Worm (Caenorhabditis elegans) whole organism, early embryonic: ENCODE results near the gene ptr-8.

Source experiments
- F13C5.2 ChIP-seq: sonication (generic microtip); optimal IDR thresholded peaks from 2 replicates; lab custom pipeline; 2017; ENCODE audit warnings: mild to moderate bottlenecking, missing genetic modification characterization, inconsistent platforms, missing compliant biosample characterization
- ama-1 ChIP-seq: fragments of 150-350 bp; optimal IDR thresholded peaks from 2 replicates; lab custom pipeline; 2014
- flt-1 ChIP-seq: fragments of 200-800 bp; sonication (Bioruptor generic); IDR thresholded peaks from 2 replicates; pipeline ENCODE4 v1.3.6; 2022; ENCODE audit warnings: missing genetic modification characterization, missing compliant biosample characterization
- hmbx-1 ChIP-seq: sonication (generic microtip); optimal IDR thresholded peaks from 2 replicates; lab custom pipeline; 2016; ENCODE audit warnings: mild to moderate bottlenecking, missing genetic modification characterization, missing compliant biosample characterization
- hmg-4 ChIP-seq: fragments of 200-800 bp; sonication (Bioruptor generic); optimal IDR thresholded peaks from 2 replicates; lab custom pipeline; 2018; ENCODE audit warnings: mild to moderate bottlenecking, missing genetic modification characterization, missing compliant biosample characterization
- pes-1 ChIP-seq: fragments of 200-800 bp; sonication (Bioruptor generic); IDR thresholded peaks from 2 replicates; pipeline ENCODE4 v1.3.6; 2022; ENCODE audit warnings: missing genetic modification reagents, missing genetic modification characterization, missing compliant biosample characterization
- sea-1 ChIP-seq: fragments of 200-800 bp; sonication (Bioruptor generic); conservative IDR thresholded peaks from 2 replicates; pipeline ENCODE4 v1.3.6; 2022; ENCODE audit warnings: missing genetic modification characterization, missing compliant biosample characterization
- tbx-37 ChIP-seq: fragments of 200-800 bp; sonication (Bioruptor generic); conservative IDR thresholded peaks from 2 replicates; pipeline ENCODE4 v1.3.6; 2022; ENCODE audit warnings: missing genetic modification reagents, missing genetic modification characterization, missing compliant biosample characterization

ce11 chrII:10884396-10884795 is 4.7 kb upstream of the ptr-8 start, which contains the start of gene egg-3:
- no peak for TF ChIP-seq ama-1 (lab: Kevin White, UChicago)
- no peak for TF ChIP-seq hmbx-1
- no peak for TF ChIP-seq flt-1 (GFP tag; lab: Robert Waterston, UW)
- TF ChIP-seq hmg-4 (GFP tag; lab: Kevin White, UChicago) = no peak
- no peak for TF ChIP-seq F13C5.2 (tag; lab: Kevin White, UChicago)
- no peak for TF ChIP-seq sea-1
- TF ChIP-seq pes-1 = no peak
- no peak for TF ChIP-seq tbx-37
